Worm (Caenorhabditis elegans) whole organism, L4/young adult: ENCODE results near the gene fbxb-74.

Source experiments
- W03F9.2 ChIP-seq: fragments of 150-350 bp; optimal IDR thresholded peaks from 2 replicates; lab custom pipeline; 2014; ENCODE audit warnings: missing biosample characterization, missing genetic modification characterization
- dao-5 ChIP-seq: sonication (generic microtip); optimal IDR thresholded peaks from 2 replicates; lab custom pipeline; 2016; ENCODE audit warnings: missing genotype, missing genetic modification characterization, moderate library complexity, missing compliant biosample characterization

DNA sequence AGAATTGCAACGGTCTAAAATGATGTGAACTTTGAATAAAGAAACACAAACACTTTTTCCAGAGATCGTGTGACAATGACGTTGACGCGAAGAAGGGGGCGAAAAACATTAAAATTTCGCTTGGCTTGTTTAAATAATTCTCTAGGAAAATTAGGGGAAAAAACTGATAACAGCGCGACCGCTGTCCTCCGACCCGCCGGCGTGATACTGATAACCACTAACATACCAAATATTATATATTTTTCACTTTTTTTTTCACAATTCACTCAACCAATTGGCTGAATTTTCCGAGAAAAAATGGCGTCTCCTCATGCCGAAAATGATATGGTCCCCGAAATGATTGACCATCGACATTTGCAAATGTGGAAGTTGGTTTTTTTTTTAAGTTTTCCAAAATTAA is 10.8 kb upstream of the fbxb-74 start:
- TF ChIP-seq W03F9.2 (tag; lab: Kevin White, UChicago), result no peak
- TF ChIP-seq dao-5 (tag; lab: Kevin White, UChicago), result no peak
